Fruit fly (Drosophila melanogaster): ENCODE results near the gene CG10184.

The CG10184 gene

DNA sequence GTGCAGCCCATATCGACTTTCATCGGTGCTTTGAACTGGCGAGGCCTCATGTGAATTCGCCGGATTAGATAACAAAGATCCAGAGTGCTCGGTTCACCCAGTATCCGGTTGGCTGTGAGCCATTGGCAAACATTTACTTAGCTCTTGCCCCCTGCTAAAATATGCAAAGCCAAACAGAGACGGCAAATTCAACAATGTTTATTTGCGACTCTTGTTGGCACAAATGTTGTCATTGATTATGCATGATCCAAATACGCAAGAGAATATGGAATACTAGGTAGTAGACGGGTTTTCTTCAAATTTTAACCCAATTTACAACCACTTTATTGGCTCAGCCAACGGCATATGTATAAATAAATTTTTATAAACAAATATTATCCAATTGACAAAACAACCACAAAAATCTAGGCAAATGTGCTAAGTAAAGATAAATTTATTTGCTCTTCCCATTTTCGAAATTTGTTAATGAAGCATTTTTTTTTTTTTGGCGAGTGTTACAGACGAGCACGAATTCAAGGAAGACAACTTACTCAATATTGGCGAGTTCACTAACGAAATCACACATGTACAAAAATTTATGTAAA lies 47.3 kb upstream of the CG10184 start (continued):
- TF ChIP-seq psq (GFP tag; optimal IDR thresholded peaks at IDR 0.05) (peak; percentile 11), Xbp1 (GFP tag; optimal IDR thresholded peaks at IDR 0.05) (peak; percentile 9), Oaz (GFP tag; IDR thresholded peaks at IDR 0.05) (0 out of 2 replicates have a peak, but pooled peaks have one; percentile 10), CG15011 (GFP tag; optimal IDR thresholded peaks at IDR 0.05) (peak; percentile 62), Sry-δ (GFP tag; optimal IDR thresholded peaks at IDR 0.05) (peak; percentile 18), az2 (GFP tag; optimal IDR thresholded peaks at IDR 0.05) (no peak), zf30C (GFP tag; optimal IDR thresholded peaks at IDR 0.05) (no peak), sim (GFP tag; IDR thresholded peaks at IDR 0.05) (no peak), CG3065 (GFP tag; optimal IDR thresholded peaks at IDR 0.05) (no peak), CG4730 (GFP tag; IDR thresholded peaks at IDR 0.05) (peak; percentile 47; the same call in 1 of the 2 replicates), CG30431 (GFP tag; optimal IDR thresholded peaks at IDR 0.05) (peak; percentile 6), CHES-1-like (GFP tag; optimal IDR thresholded peaks at IDR 0.05) (peak; percentile 60), onecut (GFP tag; IDR thresholded peaks at IDR 0.05) (peak; percentile 7; the same call in 1 of the 2 replicates), CG8359 (GFP tag; optimal IDR thresholded peaks at IDR 0.05; ENCODE audit: borderline replicate concordance) (no peak), Bdp1 (GFP tag; optimal IDR thresholded peaks at IDR 0.05) (peak; percentile 54), nmo (GFP tag; optimal IDR thresholded peaks at IDR 0.05) (no peak), vvl (GFP tag; IDR thresholded peaks at IDR 0.05) (peak; percentile 48), bab2 (GFP tag; optimal IDR thresholded peaks at IDR 0.05) (peak; percentile 55), CG13123 (GFP tag; optimal IDR thresholded peaks at IDR 0.05) (peak; percentile 26), CG17912 (GFP tag; optimal IDR thresholded peaks at IDR 0.05) (no peak), dysf (GFP tag; IDR thresholded peaks at IDR 0.05) (peak; percentile 78; the same call in 2 of the 3 replicates), CG12155 (GFP tag; optimal IDR thresholded peaks at IDR 0.05) (peak; percentile 55), chn (GFP tag; optimal IDR thresholded peaks at IDR 0.05) (no peak), CG6689 (GFP tag; IDR thresholded peaks at IDR 0.05) (peak; percentile 35; the same call in 1 of the 2 replicates), CG12219 (GFP tag; optimal IDR thresholded peaks at IDR 0.05) (peak; percentile 12), CG2678 (tag; optimal IDR thresholded peaks at IDR 0.05) (peak; percentile 79), da (GFP tag; optimal IDR thresholded peaks at IDR 0.05) (peak; percentile 52), gce (GFP tag; IDR thresholded peaks at IDR 0.05) (peak; percentile 24; the same call in 1 of the 3 replicates), tup (GFP tag; optimal IDR thresholded peaks at IDR 0.05) (peak; percentile 43), CG11398 (GFP tag; optimal IDR thresholded peaks at IDR 0.05) (peak; percentile 14), cwo (GFP tag; optimal IDR thresholded peaks at IDR 0.05) (peak; percentile 59), lilli (GFP tag; optimal IDR thresholded peaks at IDR 0.05) (peak; percentile 59), stwl (tag; optimal IDR thresholded peaks at IDR 0.05) (no peak), CG6854 (GFP tag; optimal IDR thresholded peaks at IDR 0.05) (peak; percentile 77), Lpt (GFP tag; optimal IDR thresholded peaks at IDR 0.05) (no peak), Meics (GFP tag; optimal IDR thresholded peaks at IDR 0.05) (peak; percentile 88), sug (tag; optimal IDR thresholded peaks at IDR 0.05) (peak; percentile 51), Trl (optimal IDR thresholded peaks at IDR 0.05) (no peak), Trl (GFP tag; optimal IDR thresholded peaks at IDR 0.05) (peak; percentile 55), CG8924 (tag; optimal IDR thresholded peaks at IDR 0.05) (peak; percentile 34), CG13894 (tag; optimal IDR thresholded peaks at IDR 0.05) (peak; percentile 16), scrt (GFP tag; optimal IDR thresholded peaks at IDR 0.05) (peak; percentile 60), Antp (GFP tag; optimal IDR thresholded peaks at IDR 0.05) (peak; percentile 5), kah (GFP tag; optimal IDR thresholded peaks at IDR 0.05) (no peak), CG31388 (GFP tag; optimal IDR thresholded peaks at IDR 0.05) (no peak), dpn (GFP tag; optimal IDR thresholded peaks at IDR 0.05) (peak; percentile 36 to 59), Rx (GFP tag; IDR thresholded peaks at IDR 0.05) (no peak), lbe (GFP tag; optimal IDR thresholded peaks at IDR 0.05) (peak; percentile 71), CG32772 (GFP tag; IDR thresholded peaks at IDR 0.05) (no peak), CG4617 (GFP tag; optimal IDR thresholded peaks at IDR 0.05; ENCODE audit: borderline replicate concordance) (no peak), CG17568 (GFP tag; optimal IDR thresholded peaks at IDR 0.05) (peak; percentile 65)
